Worm (Caenorhabditis elegans): Measurements from ENCODE around the gene cyn-1.

ce11 chrV:14328806-14329205 lies 27.1 kb upstream of the cyn-1 start, which contains the start of gene pepm-1:
- TF ChIP-seq ama-1 (optimal IDR thresholded peaks at IDR 0.05), result no peak
- no peak for TF ChIP-seq ama-1 (GFP tag; optimal IDR thresholded peaks at IDR 0.05)
- no peak for TF ChIP-seq unc-62 (GFP tag; optimal IDR thresholded peaks at IDR 0.05)
- TF ChIP-seq unc-130 (GFP tag; optimal IDR thresholded peaks at IDR 0.05), result no peak

Measured in whole organism, young adult.